Worm (Caenorhabditis elegans) whole organism, late embryonic: ENCODE measurements around the gene F53F1.6.

ENCODE experiments used
- Y22D7AL.16 ChIP-seq: sonication (generic microtip); optimal IDR thresholded peaks from 2 replicates; lab custom pipeline; 2016; ENCODE audit warnings: missing genetic modification characterization, missing compliant biosample characterization
- ceh-14 ChIP-seq: sonication (generic microtip); optimal IDR thresholded peaks from 2 replicates; lab custom pipeline; 2016; ENCODE audit warnings: missing genotype, missing genetic modification characterization, missing compliant biosample characterization
- nhr-11 ChIP-seq: fragments of 150-350 bp; optimal IDR thresholded peaks from 2 replicates; lab custom pipeline; 2014; ENCODE audit warnings: missing biosample characterization, missing genetic modification characterization
- pros-1 ChIP-seq: fragments of 150-350 bp; optimal IDR thresholded peaks from 2 replicates; lab custom pipeline; 2014; ENCODE audit warnings: missing biosample characterization, missing genetic modification reagents, missing genetic modification characterization

DNA sequence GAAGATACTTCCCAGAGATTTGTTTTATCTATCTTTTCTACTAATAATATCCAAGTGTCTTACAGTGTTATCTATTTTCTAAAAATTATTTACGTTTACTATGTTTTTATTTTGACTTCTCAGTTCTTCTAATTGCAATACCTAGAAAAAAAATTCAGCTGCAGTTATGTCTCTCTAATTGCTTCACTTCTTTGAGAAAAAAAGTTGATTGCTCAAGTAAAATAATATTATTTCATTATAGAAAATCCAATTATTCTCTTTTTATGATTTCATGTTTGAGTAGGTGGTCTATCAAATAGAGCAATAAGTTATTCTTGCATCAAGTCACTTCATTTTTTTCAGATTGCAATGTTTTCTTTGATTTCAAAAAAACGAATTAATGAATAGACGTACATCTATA, 50.9 kb downstream of the F53F1.6 start:
- TF ChIP-seq pros-1 (tag; lab: Kevin White, UChicago) (no peak), nhr-11 (no peak), ceh-14 (tag; lab: Kevin White, UChicago) (no peak), Y22D7AL.16 (tag; lab: Kevin White, UChicago) (no peak)
